Fruit fly (Drosophila melanogaster) whole organism, embryonic: ENCODE measurements around the gene Nep7.
A peak's percentile ranks its signal among the peaks of the same experiment; 100 is the strongest.

Source experiments
- Atf-2 ChIP-seq: fragments of 200-800 bp; sonication (Bioruptor generic); optimal IDR thresholded peaks from 2 replicates; lab custom pipeline; 2016; ENCODE audit warnings: missing biosample characterization, missing genetic modification characterization
- CG10274 ChIP-seq: fragments of 200-800 bp; sonication (Bioruptor generic); optimal IDR thresholded peaks from 3 replicates; lab custom pipeline; 2017; ENCODE audit warnings: missing biosample characterization, mild to moderate bottlenecking, missing genetic modification characterization
- CG10543 ChIP-seq: fragments of 200-800 bp; sonication (Bioruptor generic); optimal IDR thresholded peaks from 3 replicates; lab custom pipeline; 2017; ENCODE audit warnings: missing biosample characterization, mild to moderate bottlenecking, missing genetic modification characterization, moderate library complexity
- CG11696 ChIP-seq: fragments of 200-800 bp; sonication (Bioruptor generic); IDR thresholded peaks from 2 replicates; pipeline ENCODE4 v1.3.6; 2022; ENCODE audit warnings: missing biosample characterization, missing genetic modification characterization
- CG12071 ChIP-seq: fragments of 200-800 bp; sonication (Bioruptor generic); optimal IDR thresholded peaks from 3 replicates; lab custom pipeline; 2018; ENCODE audit warnings: missing biosample characterization, mild to moderate bottlenecking, missing genetic modification characterization
- CG12219 ChIP-seq: fragments of 200-800 bp; sonication (Bioruptor generic); optimal IDR thresholded peaks from 3 replicates; lab custom pipeline; 2018; ENCODE audit warnings: missing biosample characterization, mild to moderate bottlenecking, missing genetic modification characterization
- CG12744 ChIP-seq: fragments of 200-800 bp; sonication (Bioruptor generic); optimal IDR thresholded peaks from 2 replicates; lab custom pipeline; 2016; ENCODE audit warnings: missing biosample characterization, missing genetic modification characterization
- CG12769 ChIP-seq: fragments of 200-800 bp; sonication (Bioruptor generic); optimal IDR thresholded peaks from 2 replicates; lab custom pipeline; 2019; ENCODE audit warnings: missing biosample characterization, mild to moderate bottlenecking, missing genetic modification characterization, moderate library complexity
- CG14860 ChIP-seq: fragments of 200-800 bp; sonication (Bioruptor generic); IDR thresholded peaks from 3 replicates; pipeline ENCODE4 v1.3.6; 2022; ENCODE audit warnings: missing biosample characterization, missing genetic modification characterization; ENCODE audit not compliant: partially characterized antibody
- CG14965 ChIP-seq: fragments of 200-800 bp; sonication (Bioruptor generic); optimal IDR thresholded peaks from 2 replicates; lab custom pipeline; 2016; ENCODE audit warnings: missing biosample characterization, missing genetic modification characterization, borderline replicate concordance
- CG15514 ChIP-seq: fragments of 200-800 bp; sonication (Bioruptor generic); optimal IDR thresholded peaks from 3 replicates; lab custom pipeline; 2017; ENCODE audit warnings: missing biosample characterization, missing genetic modification characterization, mild to moderate bottlenecking, moderate library complexity, missing genetic modification reagents
- CG1603 ChIP-seq: fragments of 200-800 bp; sonication (Bioruptor generic); optimal IDR thresholded peaks from 2 replicates; lab custom pipeline; 2019; ENCODE audit warnings: missing biosample characterization, mild to moderate bottlenecking, missing genetic modification characterization, moderate library complexity
- CG17328 ChIP-seq: fragments of 200-800 bp; sonication (Bioruptor generic); IDR thresholded peaks from 2 replicates; pipeline ENCODE4 v1.3.6; 2022; ENCODE audit warnings: missing biosample characterization, missing genetic modification characterization
- CG17385 ChIP-seq: fragments of 200-800 bp; sonication (Bioruptor generic); optimal IDR thresholded peaks from 3 replicates; lab custom pipeline; 2018; ENCODE audit warnings: missing biosample characterization, mild to moderate bottlenecking, missing genetic modification characterization
- CG18011 ChIP-seq: fragments of 200-800 bp; sonication (Bioruptor generic); optimal IDR thresholded peaks from 2 replicates; lab custom pipeline; 2017; ENCODE audit warnings: missing biosample characterization, missing genetic modification characterization, mild to moderate bottlenecking, moderate library complexity, missing genotype
- CG2678 ChIP-seq: fragments of 200-800 bp; sonication (Bioruptor generic); optimal IDR thresholded peaks from 3 replicates; lab custom pipeline; 2019; ENCODE audit warnings: missing biosample characterization, mild to moderate bottlenecking, missing genetic modification characterization, moderate library complexity
- CG30403 ChIP-seq: fragments of 200-800 bp; sonication (Bioruptor generic); optimal IDR thresholded peaks from 3 replicates; lab custom pipeline; 2016; ENCODE audit warnings: missing biosample characterization, missing genetic modification characterization
- CG34224 ChIP-seq: fragments of 200-800 bp; sonication (Bioruptor generic); IDR thresholded peaks from 3 replicates; pipeline ENCODE4 v1.3.6; 2022; ENCODE audit warnings: missing biosample characterization, missing genetic modification characterization; ENCODE audit not compliant: partially characterized antibody
- CG34376 ChIP-seq: fragments of 200-800 bp; sonication (Bioruptor generic); optimal IDR thresholded peaks from 2 replicates; lab custom pipeline; 2018; ENCODE audit warnings: missing biosample characterization, mild to moderate bottlenecking, missing genetic modification characterization
- CG4707 ChIP-seq: fragments of 200-800 bp; sonication (Bioruptor generic); optimal IDR thresholded peaks from 2 replicates; lab custom pipeline; 2018; ENCODE audit warnings: missing biosample characterization, mild to moderate bottlenecking, missing genetic modification characterization, moderate library complexity
- CG6654 ChIP-seq: fragments of 200-800 bp; sonication (Bioruptor generic); optimal IDR thresholded peaks from 2 replicates; lab custom pipeline; 2017; ENCODE audit warnings: missing biosample characterization, mild to moderate bottlenecking, missing genetic modification characterization
- CG6854 ChIP-seq: fragments of 200-800 bp; sonication (Bioruptor generic); optimal IDR thresholded peaks from 3 replicates; lab custom pipeline; 2017; ENCODE audit warnings: missing biosample characterization, mild to moderate bottlenecking, missing genetic modification characterization
- Dek ChIP-seq: fragments of 200-800 bp; sonication (Bioruptor generic); optimal IDR thresholded peaks from 3 replicates; lab custom pipeline; 2019; ENCODE audit warnings: missing biosample characterization, mild to moderate bottlenecking, missing genetic modification characterization, moderate library complexity
- Dll ChIP-seq: fragments of 200-800 bp; sonication (Bioruptor generic); IDR thresholded peaks from 4 replicates; pipeline ENCODE4 v1.3.6; 2022; ENCODE audit warnings: missing biosample characterization, missing genetic modification characterization; ENCODE audit not compliant: partially characterized antibody
- Dref ChIP-seq: fragments of 200-800 bp; sonication (Bioruptor generic); IDR thresholded peaks from 2 replicates; pipeline ENCODE4 v1.3.6; 2022; ENCODE audit warnings: missing biosample characterization, missing genetic modification characterization
- HmgZ ChIP-seq: fragments of 200-800 bp; sonication (Bioruptor generic); optimal IDR thresholded peaks from 2 replicates; lab custom pipeline; 2018; ENCODE audit warnings: missing biosample characterization, mild to moderate bottlenecking, missing genetic modification characterization
- Med ChIP-seq: fragments of 200-800 bp; sonication (Bioruptor generic); peaks from one replicate; lab custom pipeline; 2016; ENCODE audit warnings: missing biosample characterization, missing genetic modification characterization, mild to moderate bottlenecking, inconsistent platforms, moderate library complexity
- Mrtf ChIP-seq: fragments of 200-800 bp; sonication (Bioruptor generic); IDR thresholded peaks from 3 replicates; pipeline ENCODE4 v1.3.6; 2022; ENCODE audit warnings: missing biosample characterization, missing genetic modification characterization
- NFAT ChIP-seq: fragments of 200-800 bp; sonication (Bioruptor generic); IDR thresholded peaks from 2 replicates; pipeline ENCODE4 v1.3.6; 2022; ENCODE audit warnings: missing biosample characterization, missing genetic modification characterization
- Nf-YC ChIP-seq: fragments of 200-800 bp; optimal IDR thresholded peaks from 3 replicates; lab custom pipeline; 2019; ENCODE audit warnings: missing biosample characterization, mild to moderate bottlenecking, missing genetic modification characterization, moderate library complexity
- Ssrp ChIP-seq: fragments of 200-800 bp; sonication (Bioruptor generic); optimal IDR thresholded peaks from 2 replicates; lab custom pipeline; 2018; ENCODE audit warnings: missing biosample characterization, mild to moderate bottlenecking, missing genetic modification characterization, moderate library complexity
- Usf ChIP-seq: fragments of 200-800 bp; sonication (Bioruptor generic); optimal IDR thresholded peaks from 2 replicates; lab custom pipeline; 2017; ENCODE audit warnings: missing genotype, missing biosample characterization, missing genetic modification characterization
- abd-A ChIP-seq: fragments of 200-800 bp; sonication (Bioruptor generic); optimal IDR thresholded peaks from 3 replicates; lab custom pipeline; 2019; ENCODE audit warnings: missing biosample characterization, mild to moderate bottlenecking, missing genetic modification characterization, moderate library complexity
- ara ChIP-seq: fragments of 200-800 bp; sonication (Bioruptor generic); IDR thresholded peaks from 2 replicates; pipeline ENCODE4 v1.3.6; 2022; ENCODE audit warnings: missing biosample characterization, missing genetic modification characterization
- bbx ChIP-seq: fragments of 200-800 bp; sonication (Bioruptor generic); IDR thresholded peaks from 2 replicates; pipeline ENCODE4 v1.3.6; 2022; ENCODE audit warnings: missing biosample characterization, missing genetic modification characterization; ENCODE audit not compliant: partially characterized antibody
- chn ChIP-seq: fragments of 200-800 bp; sonication (Bioruptor generic); optimal IDR thresholded peaks from 2 replicates; lab custom pipeline; 2016; ENCODE audit warnings: missing biosample characterization, missing genetic modification characterization
- emc ChIP-seq: fragments of 200-800 bp; sonication (Bioruptor generic); optimal IDR thresholded peaks from 2 replicates; lab custom pipeline; 2016; ENCODE audit warnings: missing biosample characterization, missing genetic modification characterization
- exex ChIP-seq: fragments of 200-800 bp; sonication (Bioruptor generic); optimal IDR thresholded peaks from 4 replicates; lab custom pipeline; 2018; ENCODE audit warnings: missing biosample characterization, mild to moderate bottlenecking, missing genetic modification characterization, moderate library complexity
- fru ChIP-seq: fragments of >200 bp; optimal IDR thresholded peaks from 2 replicates; lab custom pipeline; 2017
- gro ChIP-seq: fragments of 200-800 bp; sonication (Bioruptor generic); optimal IDR thresholded peaks from 2 replicates; lab custom pipeline; 2016; ENCODE audit warnings: missing biosample characterization, missing genetic modification characterization
- ken ChIP-seq: fragments of 200-800 bp; sonication (Bioruptor generic); IDR thresholded peaks from 3 replicates; pipeline ENCODE4 v1.3.6; 2022; ENCODE audit warnings: missing biosample characterization, missing genetic modification characterization
- mirr ChIP-seq: fragments of 200-800 bp; sonication (Bioruptor generic); optimal IDR thresholded peaks from 3 replicates; lab custom pipeline; 2018; ENCODE audit warnings: missing biosample characterization, mild to moderate bottlenecking, missing genetic modification characterization
- nerfin-1 ChIP-seq: fragments of 200-800 bp; sonication (Bioruptor generic); optimal IDR thresholded peaks from 3 replicates; lab custom pipeline; 2019; ENCODE audit warnings: missing biosample characterization, mild to moderate bottlenecking, missing genetic modification characterization, moderate library complexity
- row ChIP-seq: fragments of 200-800 bp; sonication (Bioruptor generic); IDR thresholded peaks from 3 replicates; pipeline ENCODE4 v1.3.6; 2022; ENCODE audit warnings: missing biosample characterization, missing genetic modification characterization
- sima ChIP-seq: fragments of 200-800 bp; sonication (Bioruptor generic); optimal IDR thresholded peaks from 2 replicates; lab custom pipeline; 2016; ENCODE audit warnings: missing biosample characterization, missing genetic modification characterization
- slou ChIP-seq: fragments of 200-800 bp; sonication (Bioruptor generic); optimal IDR thresholded peaks from 3 replicates; lab custom pipeline; 2016; ENCODE audit warnings: missing biosample characterization, missing genetic modification characterization
- trh ChIP-seq: fragments of 200-800 bp; sonication (Bioruptor generic); optimal IDR thresholded peaks from 2 replicates; lab custom pipeline; 2016; ENCODE audit warnings: missing biosample characterization, missing genetic modification characterization
- unc-4 ChIP-seq: fragments of 200-800 bp; sonication (Bioruptor generic); IDR thresholded peaks from 2 replicates; pipeline ENCODE4 v1.3.6; 2022; ENCODE audit warnings: missing biosample characterization, missing genetic modification characterization; ENCODE audit not compliant: partially characterized antibody
- wor ChIP-seq: fragments of 200-800 bp; sonication (Bioruptor generic); IDR thresholded peaks from 2 replicates; pipeline ENCODE4 v1.3.6; 2022; ENCODE audit warnings: missing biosample characterization, missing genetic modification characterization
- zen ChIP-seq: fragments of 200-800 bp; sonication (Bioruptor generic); optimal IDR thresholded peaks from 3 replicates; lab custom pipeline; 2018; ENCODE audit warnings: missing biosample characterization, mild to moderate bottlenecking, missing genetic modification characterization, moderate library complexity

Nep7 gene

dm6 chr3R:27948421-27948906 lies 6.3 kb upstream of the Nep7 start, which contains the start of gene Gp93 (continued):
- TF ChIP-seq Dek (tag; lab: Kevin White, UChicago) (peak; percentile 18), trh (GFP tag; lab: Kevin White, UChicago) (no peak), HmgZ (tag; lab: Kevin White, UChicago) (peak; percentile 48), CG18011 (GFP tag; lab: Kevin White, UChicago) (peak; percentile 12), unc-4 (GFP tag; lab: Robert Waterston, UW) (no peak), CG4707 (no peak), CG34224 (GFP tag; lab: Robert Waterston, UW) (peak; percentile 26; the same call in 1 of the 3 replicates), Dll (GFP tag; lab: Robert Waterston, UW) (0 out of 4 replicates have a peak, but pooled peaks have one; percentile 49), Med (peak; percentile 89), CG10543 (GFP tag; lab: Kevin White, UChicago) (peak; percentile 8), mirr (GFP tag; lab: Kevin White, UChicago) (peak; percentile 9), Usf (GFP tag; lab: Kevin White, UChicago) (peak; percentile 23), CG1603 (tag; lab: Kevin White, UChicago) (peak; percentile 35), ara (GFP tag; lab: Robert Waterston, UW) (peak; percentile 68), CG11696 (peak; percentile 100), Dref (GFP tag; lab: Robert Waterston, UW) (peak; percentile 19; the same call in 1 of the 2 replicates), CG12744 (no peak), CG12071 (GFP tag; lab: Kevin White, UChicago) (no peak), emc (no peak), CG14965 (GFP tag; lab: Kevin White, UChicago) (no peak), chn (GFP tag; lab: Kevin White, UChicago) (peak; percentile 2), CG34376 (GFP tag; lab: Kevin White, UChicago) (peak; percentile 70), wor (0 out of 2 replicates have a peak, but pooled peaks have one; percentile 19), CG14860 (GFP tag; lab: Robert Waterston, UW) (no peak), abd-A (tag; lab: Kevin White, UChicago) (no peak), Mrtf (GFP tag; lab: Robert Waterston, UW) (0 out of 3 replicates have a peak, but pooled peaks have one; percentile 53), bbx (GFP tag; lab: Robert Waterston, UW) (peak; percentile 57), nerfin-1 (tag; lab: Kevin White, UChicago) (no peak), Ssrp (tag; lab: Kevin White, UChicago) (peak; percentile 65), slou (GFP tag; lab: Kevin White, UChicago) (peak; percentile 12), Atf-2 (no peak), gro (GFP tag; lab: Kevin White, UChicago) (no peak), CG10274 (GFP tag; lab: Kevin White, UChicago) (no peak), CG15514 (GFP tag; lab: Kevin White, UChicago) (peak; percentile 13), CG12219 (GFP tag; lab: Kevin White, UChicago) (peak; percentile 15), exex (tag; lab: Kevin White, UChicago) (peak; percentile 50), zen (tag; lab: Kevin White, UChicago) (peak; percentile 33), sima (GFP tag; lab: Kevin White, UChicago) (no peak), fru (no peak), CG2678 (peak; percentile 69), row (GFP tag; lab: Robert Waterston, UW) (peak; percentile 79), NFAT (peak; percentile 61), CG17385 (GFP tag; lab: Kevin White, UChicago) (peak; percentile 44), CG6654 (no peak), CG6854 (GFP tag; lab: Kevin White, UChicago) (no peak), Nf-YC (tag; lab: Kevin White, UChicago) (no peak), ken (GFP tag; lab: Robert Waterston, UW) (peak; percentile 46; the same call in 1 of the 3 replicates), CG12769 (tag; lab: Kevin White, UChicago) (no peak), CG30403 (GFP tag; lab: Kevin White, UChicago) (peak; percentile 70), CG17328 (GFP tag; lab: Robert Waterston, UW) (peak; percentile 67; the same call in 1 of the 2 replicates)
